Worm (Caenorhabditis elegans) whole organism, midembryonic: ENCODE measurements around the gene R05D8.9.

ENCODE experiments used
- T22C8.4 ChIP-seq: fragments of 200-800 bp; sonication (Bioruptor generic); IDR thresholded peaks from 2 replicates; pipeline ENCODE4 v1.3.6; 2022; ENCODE audit warnings: missing genetic modification characterization, missing compliant biosample characterization
- cog-1 ChIP-seq: sonication (generic microtip); optimal IDR thresholded peaks from 2 replicates; lab custom pipeline; 2016; ENCODE audit warnings: missing genetic modification characterization, missing compliant biosample characterization
- flt-1 ChIP-seq: fragments of 200-800 bp; sonication (Bioruptor generic); IDR thresholded peaks from 2 replicates; pipeline ENCODE4 v1.3.6; 2022; ENCODE audit warnings: missing genetic modification characterization, missing compliant biosample characterization
- klf-2 ChIP-seq: fragments of 200-800 bp; sonication (Bioruptor generic); conservative IDR thresholded peaks from 2 replicates; pipeline ENCODE4 v1.3.6; 2022; ENCODE audit warnings: missing genetic modification reagents, missing genetic modification characterization, missing compliant biosample characterization
- med-1 ChIP-seq: sonication (generic microtip); optimal IDR thresholded peaks from 2 replicates; lab custom pipeline; 2017; ENCODE audit warnings: missing genetic modification characterization, mild to moderate bottlenecking, missing compliant biosample characterization, antibody characterized with exemption, missing genetic modification reagents; ENCODE audit not compliant: insufficient read depth
- ref-1 ChIP-seq: fragments of 200-800 bp; sonication (Bioruptor generic); conservative IDR thresholded peaks from 2 replicates; pipeline ENCODE4 v1.3.6; 2022; ENCODE audit warnings: missing genetic modification reagents, missing genetic modification characterization, missing compliant biosample characterization
- tab-1 ChIP-seq: fragments of 200-800 bp; sonication (Bioruptor generic); IDR thresholded peaks from 2 replicates; pipeline ENCODE4 v1.3.6; 2022; ENCODE audit warnings: missing genetic modification characterization, missing compliant biosample characterization
- ztf-23 ChIP-seq: fragments of 200-800 bp; sonication (Bioruptor generic); IDR thresholded peaks from 2 replicates; pipeline ENCODE4 v1.3.6; 2022; ENCODE audit warnings: missing genetic modification reagents, missing genetic modification characterization, missing compliant biosample characterization
- ztf-29 ChIP-seq: fragments of 200-800 bp; sonication (Bioruptor generic); IDR thresholded peaks from 2 replicates; pipeline ENCODE4 v1.3.6; 2022; ENCODE audit warnings: missing genetic modification reagents, missing genetic modification characterization, missing compliant biosample characterization

Gene R05D8.9

DNA sequence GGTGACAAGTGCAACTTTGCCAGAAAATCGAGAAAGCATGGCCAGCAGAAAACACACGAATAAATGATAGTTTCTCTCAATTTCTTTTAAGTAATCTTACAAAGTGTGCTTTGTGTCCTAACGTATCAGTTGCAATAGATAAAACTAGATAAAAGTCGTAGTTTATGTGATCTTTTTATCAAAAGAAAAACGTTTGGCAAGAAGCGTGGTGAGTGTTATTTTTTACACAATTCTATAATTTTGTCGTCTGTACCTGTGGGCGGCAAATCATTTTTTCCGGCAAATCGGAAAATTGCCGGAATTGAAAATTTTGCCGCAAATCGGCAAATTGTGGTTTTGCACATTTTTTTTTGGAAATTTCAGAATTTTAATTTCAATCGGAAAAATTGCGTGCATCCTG is at the start of gene R05D8.9:
R05D8.9 (minus strand) TSS at position 101 of the 400 bp plus-strand sequence.
- TF ChIP-seq klf-2 (no peak), tab-1 (GFP tag; lab: Robert Waterston, UW) (no peak), ztf-29 (GFP tag; lab: Robert Waterston, UW) (no peak)

DNA sequence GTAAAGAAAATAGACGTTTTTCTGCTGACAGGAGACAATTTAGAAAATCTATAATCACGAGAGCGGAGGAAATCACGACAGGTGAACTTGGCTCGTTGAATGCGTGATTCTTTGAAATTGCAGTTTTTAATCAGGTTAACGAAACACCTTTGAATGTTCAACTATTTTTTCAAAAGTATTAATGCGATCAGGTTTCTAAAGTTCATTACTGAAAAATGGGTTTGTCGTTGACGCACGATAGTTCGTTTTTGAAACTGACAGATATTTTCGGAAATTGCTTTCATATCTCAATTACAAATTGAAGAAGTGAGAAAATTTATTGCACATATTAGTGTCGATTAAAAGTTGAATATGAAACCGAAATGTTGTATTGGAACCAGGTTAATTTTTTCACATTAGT is 48.6 kb upstream of the R05D8.9 start, which contains the start of gene F54E2.5:
F54E2.5 (minus strand) TSS at position 101 of the 400 bp plus-strand sequence.
- no peak for TF ChIP-seq ztf-23 (GFP tag; lab: Robert Waterston, UW)
- TF ChIP-seq flt-1 (GFP tag; lab: Robert Waterston, UW) = no peak
- no peak for TF ChIP-seq cog-1 (tag; lab: Kevin White, UChicago)
- no peak for TF ChIP-seq ref-1 (GFP tag; lab: Robert Waterston, UW)
- no peak for TF ChIP-seq ztf-29 (GFP tag; lab: Robert Waterston, UW)
- no peak for TF ChIP-seq T22C8.4 (GFP tag; lab: Robert Waterston, UW)
- no peak for TF ChIP-seq tab-1 (GFP tag; lab: Robert Waterston, UW)
- TF ChIP-seq med-1 (GFP tag; lab: Kevin White, UChicago) = no peak
- no peak for TF ChIP-seq klf-2

DNA sequence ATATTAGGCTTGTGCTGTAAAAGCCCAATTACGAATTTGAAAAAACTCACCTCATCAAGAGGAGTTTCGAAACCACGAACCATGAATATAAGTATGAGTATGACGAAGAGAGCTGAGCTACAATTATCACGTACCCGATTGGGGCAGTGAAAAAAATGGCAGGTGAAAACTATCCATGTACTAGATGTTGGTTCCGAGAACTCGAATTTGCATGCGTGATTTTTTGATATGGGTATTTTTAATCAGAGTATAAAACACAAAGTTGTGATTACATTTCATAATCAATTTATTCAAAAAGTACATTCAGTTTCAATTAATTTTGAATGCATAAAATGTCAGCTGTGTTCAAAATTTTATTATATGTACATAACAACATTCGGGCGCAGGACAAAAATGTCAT is 46.5 kb upstream of the R05D8.9 start, which contains the start of gene F54E2.9:
F54E2.9 (minus strand) TSS at position 132 of the 400 bp plus-strand sequence.
- TF ChIP-seq med-1 (GFP tag; lab: Kevin White, UChicago) (no peak), cog-1 (tag; lab: Kevin White, UChicago) (no peak), ztf-23 (GFP tag; lab: Robert Waterston, UW) (no peak), ref-1 (GFP tag; lab: Robert Waterston, UW) (no peak), flt-1 (GFP tag; lab: Robert Waterston, UW) (no peak), T22C8.4 (GFP tag; lab: Robert Waterston, UW) (no peak), klf-2 (no peak)

DNA sequence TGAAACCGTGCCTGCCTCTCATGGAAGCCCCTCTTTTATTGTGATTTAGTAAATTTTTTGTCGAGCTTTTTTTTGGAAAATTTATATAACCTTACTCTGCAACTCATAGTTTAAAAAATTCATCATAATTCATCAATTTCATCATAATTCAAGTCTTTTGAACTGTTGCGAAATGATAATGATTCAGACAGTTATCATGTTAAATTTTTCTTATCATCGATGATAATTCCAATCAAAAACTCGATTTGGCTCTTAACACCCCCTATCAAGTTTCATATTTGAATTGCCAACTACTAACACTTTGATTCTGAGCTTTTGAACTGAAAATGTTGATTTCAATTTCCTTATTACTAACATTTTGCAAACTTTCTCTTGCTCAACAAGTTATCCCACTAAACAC is 42.8 kb upstream of the R05D8.9 start, which contains the start of gene F54E2.1:
F54E2.1 (plus strand) TSS at position 235 of the 400 bp plus-strand sequence.
- TF ChIP-seq tab-1 (GFP tag; lab: Robert Waterston, UW) = no peak
- TF ChIP-seq ztf-29 (GFP tag; lab: Robert Waterston, UW) = no peak
- TF ChIP-seq klf-2 = no peak
- TF ChIP-seq flt-1 (GFP tag; lab: Robert Waterston, UW) = no peak
- TF ChIP-seq T22C8.4 (GFP tag; lab: Robert Waterston, UW) = no peak
- no peak for TF ChIP-seq cog-1 (tag; lab: Kevin White, UChicago)
- no peak for TF ChIP-seq ref-1 (GFP tag; lab: Robert Waterston, UW)
- no peak for TF ChIP-seq med-1 (GFP tag; lab: Kevin White, UChicago)
- no peak for TF ChIP-seq ztf-23 (GFP tag; lab: Robert Waterston, UW)

DNA sequence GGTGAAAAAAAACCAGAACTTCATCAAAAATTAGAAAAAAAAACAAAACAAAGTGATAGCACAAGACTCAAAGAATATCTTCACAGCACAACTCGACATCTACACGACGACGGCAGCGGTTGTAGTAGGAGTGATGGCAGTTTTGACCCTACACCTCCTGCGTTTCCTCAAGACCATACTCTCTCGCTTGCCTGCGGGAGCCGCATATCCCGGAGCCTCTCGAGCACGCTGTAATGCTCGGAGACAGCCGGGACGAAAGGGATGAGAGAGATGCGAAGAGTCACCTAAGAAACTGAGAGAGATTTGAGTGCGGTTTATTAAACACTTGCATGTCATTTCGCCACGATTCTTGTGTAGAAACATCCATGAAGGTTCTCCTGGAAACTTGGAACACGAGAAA is 42.1 kb upstream of the R05D8.9 start:
- TF ChIP-seq tab-1 (GFP tag; lab: Robert Waterston, UW) (no peak), ztf-29 (GFP tag; lab: Robert Waterston, UW) (no peak), klf-2 (no peak), med-1 (GFP tag; lab: Kevin White, UChicago) (no peak), flt-1 (GFP tag; lab: Robert Waterston, UW) (no peak), cog-1 (tag; lab: Kevin White, UChicago) (no peak), ref-1 (GFP tag; lab: Robert Waterston, UW) (no peak), T22C8.4 (GFP tag; lab: Robert Waterston, UW) (no peak), ztf-23 (GFP tag; lab: Robert Waterston, UW) (no peak)

DNA sequence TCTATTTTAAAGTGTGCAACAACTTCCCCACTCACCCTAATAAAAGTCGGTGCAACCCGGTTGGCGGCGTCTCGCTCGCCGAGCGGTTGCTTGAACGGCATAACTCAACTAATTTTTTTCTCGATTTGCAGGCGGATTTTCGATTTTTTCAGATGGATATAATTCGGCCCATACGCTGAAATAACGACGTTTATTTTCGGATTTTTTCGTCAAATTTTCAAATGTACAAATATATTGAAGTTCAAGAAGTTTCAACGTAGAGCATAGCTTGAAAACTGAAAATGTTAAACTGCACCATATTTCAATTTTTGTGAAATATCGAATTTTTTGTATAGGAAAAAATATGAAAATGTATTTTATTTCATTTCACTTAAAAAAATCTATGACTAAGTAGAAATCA is 40.4 kb upstream of the R05D8.9 start, which contains the start of gene ketn-1:
ketn-1 (minus strand) TSS at position 101 of the 400 bp plus-strand sequence.
- TF ChIP-seq ztf-29 (GFP tag; lab: Robert Waterston, UW) (no peak), cog-1 (tag; lab: Kevin White, UChicago) (no peak), ref-1 (GFP tag; lab: Robert Waterston, UW) (no peak), med-1 (GFP tag; lab: Kevin White, UChicago) (no peak), klf-2 (no peak), tab-1 (GFP tag; lab: Robert Waterston, UW) (no peak), flt-1 (GFP tag; lab: Robert Waterston, UW) (no peak), ztf-23 (GFP tag; lab: Robert Waterston, UW) (no peak), T22C8.4 (GFP tag; lab: Robert Waterston, UW) (no peak)

DNA sequence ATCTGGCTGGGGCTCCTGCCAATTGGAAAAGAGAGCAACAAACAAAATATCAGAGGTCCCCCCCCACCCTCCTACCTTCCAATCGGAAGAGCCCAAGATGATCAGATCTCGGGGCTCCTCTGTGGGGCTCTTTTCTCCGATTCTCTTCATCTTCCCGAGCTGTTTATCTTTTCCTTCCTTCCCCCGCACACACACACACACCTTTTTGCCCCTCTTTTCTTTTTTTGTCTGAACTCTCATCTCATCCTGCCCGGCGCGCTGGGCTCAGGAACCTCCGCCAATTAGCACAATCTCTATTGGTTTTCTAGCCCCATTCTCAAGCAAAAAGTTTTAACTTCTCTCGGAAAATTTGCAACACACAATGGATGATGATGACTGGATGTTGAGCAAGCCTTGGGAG is 35.9 kb upstream of the R05D8.9 start:
- TF ChIP-seq ztf-29 (GFP tag; lab: Robert Waterston, UW) = no peak
- TF ChIP-seq klf-2 = no peak
- TF ChIP-seq T22C8.4 (GFP tag; lab: Robert Waterston, UW) = no peak
- no peak for TF ChIP-seq flt-1 (GFP tag; lab: Robert Waterston, UW)
- TF ChIP-seq ref-1 (GFP tag; lab: Robert Waterston, UW) = no peak
- no peak for TF ChIP-seq tab-1 (GFP tag; lab: Robert Waterston, UW)

DNA sequence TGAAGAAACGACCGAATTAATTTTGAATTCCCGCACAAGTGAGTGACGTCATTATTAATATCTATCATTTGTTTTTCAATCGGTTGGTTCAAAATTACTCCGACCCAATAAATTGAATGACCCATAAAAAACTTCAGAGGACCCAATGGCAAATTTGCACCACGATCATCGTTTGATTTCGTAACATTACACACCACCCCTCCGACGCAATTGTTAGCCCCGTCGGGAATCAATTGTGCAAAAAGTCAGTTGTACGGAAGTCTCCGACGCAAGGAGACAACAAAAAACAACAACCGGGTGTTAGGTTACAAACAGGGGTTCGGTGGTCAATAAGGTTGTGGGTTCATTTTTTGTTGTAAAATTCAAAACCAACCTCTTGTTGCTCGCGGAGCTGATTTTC is 34.6 kb upstream of the R05D8.9 start:
- TF ChIP-seq tab-1 (GFP tag; lab: Robert Waterston, UW) (no peak), ztf-29 (GFP tag; lab: Robert Waterston, UW) (no peak), T22C8.4 (GFP tag; lab: Robert Waterston, UW) (no peak), ref-1 (GFP tag; lab: Robert Waterston, UW) (no peak), flt-1 (GFP tag; lab: Robert Waterston, UW) (no peak), cog-1 (tag; lab: Kevin White, UChicago) (no peak), klf-2 (no peak), med-1 (GFP tag; lab: Kevin White, UChicago) (no peak), ztf-23 (GFP tag; lab: Robert Waterston, UW) (no peak)

DNA sequence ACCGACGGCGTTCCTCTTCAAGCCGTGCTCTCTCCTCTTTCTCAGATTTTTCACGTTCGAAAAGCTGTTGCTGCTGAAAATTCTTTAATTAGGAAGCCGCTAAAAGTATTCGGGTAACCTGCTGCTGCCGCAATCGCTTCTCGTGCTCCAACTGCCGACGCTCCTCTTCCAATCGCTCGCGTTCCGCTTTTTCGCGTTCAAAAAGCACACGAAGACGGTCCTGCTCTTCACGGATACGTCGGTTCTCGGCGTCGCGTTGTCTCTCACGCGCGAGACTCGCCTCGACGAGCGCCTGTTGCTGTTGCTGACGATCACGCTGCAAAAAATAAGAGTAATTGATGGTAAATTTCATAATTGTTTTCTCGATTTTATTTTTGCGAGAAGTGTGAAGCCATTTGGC is 33.3 kb upstream of the R05D8.9 start:
- no peak for TF ChIP-seq ztf-23 (GFP tag; lab: Robert Waterston, UW)
- no peak for TF ChIP-seq flt-1 (GFP tag; lab: Robert Waterston, UW)
- TF ChIP-seq ref-1 (GFP tag; lab: Robert Waterston, UW) = no peak
- TF ChIP-seq med-1 (GFP tag; lab: Kevin White, UChicago) = no peak
- TF ChIP-seq ztf-29 (GFP tag; lab: Robert Waterston, UW) = no peak
- no peak for TF ChIP-seq klf-2
- TF ChIP-seq T22C8.4 (GFP tag; lab: Robert Waterston, UW) = no peak
- no peak for TF ChIP-seq cog-1 (tag; lab: Kevin White, UChicago)
